Worm (Caenorhabditis elegans) whole organism, L3 larva: Measurements from ENCODE around the gene sel-15.
"Not testable (repeated sequence)": the region's sequence is repeated elsewhere in the genome, so short reads cannot be mapped to it uniquely, and the experiment has no call there.

Source experiments
- fkh-2 ChIP-seq: fragments of 150-350 bp; optimal IDR thresholded peaks from 2 replicates; lab custom pipeline; 2014; ENCODE audit warnings: missing biosample characterization, missing genetic modification reagents, missing genetic modification characterization
- mdl-1 ChIP-seq: fragments of 150-350 bp; optimal IDR thresholded peaks from 2 replicates; lab custom pipeline; 2014; ENCODE audit warnings: missing biosample characterization, missing genetic modification characterization
- nhr-12 ChIP-seq: fragments of 150-350 bp; optimal IDR thresholded peaks from 2 replicates; lab custom pipeline; 2014; ENCODE audit warnings: missing biosample characterization, missing genetic modification characterization
- pha-4 ChIP-seq: fragments of 150-350 bp; optimal IDR thresholded peaks from 2 replicates; lab custom pipeline; 2014; ENCODE audit warnings: missing biosample characterization, missing genetic modification reagents, missing genetic modification characterization

ce11 chrIII:688869-689268 is 7.4 kb downstream of the sel-15 start, which contains the start of gene elf-1:
- TF ChIP-seq nhr-12 (tag; lab: Kevin White, UChicago); pha-4 (tag; lab: Kevin White, UChicago); mdl-1; fkh-2 (tag; lab: Kevin White, UChicago): not testable (repeated sequence)
